Worm (Caenorhabditis elegans): ENCODE data around the gene Y53F4B.17.

- no peak for TF ChIP-seq unc-130 (GFP tag; optimal IDR thresholded peaks at IDR 0.05)
- TF ChIP-seq ama-1 (optimal IDR thresholded peaks at IDR 0.05) = no peak
- no peak for TF ChIP-seq ama-1 (GFP tag; optimal IDR thresholded peaks at IDR 0.05)
- TF ChIP-seq T07F8.4 (tag; optimal IDR thresholded peaks at IDR 0.05) = no peak
- no peak for TF ChIP-seq ceh-91 (GFP tag; IDR thresholded peaks at IDR 0.05)
- TF ChIP-seq aptf-3 (GFP tag; IDR thresholded peaks at IDR 0.05) = no peak
- no peak for TF ChIP-seq fkh-3 (tag; optimal IDR thresholded peaks at IDR 0.05)
- TF ChIP-seq ets-4 (GFP tag; optimal IDR thresholded peaks at IDR 0.05) = no peak
- TF ChIP-seq Y56A3A.18 (GFP tag; IDR thresholded peaks at IDR 0.05) = no peak
- no peak for TF ChIP-seq nhr-120 (GFP tag; IDR thresholded peaks at IDR 0.05)
- TF ChIP-seq F57A8.1 (GFP tag; optimal IDR thresholded peaks at IDR 0.05) = no peak
- TF ChIP-seq dpl-1 (GFP tag; optimal IDR thresholded peaks at IDR 0.05) = no peak
- no peak for TF ChIP-seq snpc-4 (GFP tag; optimal IDR thresholded peaks at IDR 0.05)
- TF ChIP-seq snpc-4 (tag; optimal IDR thresholded peaks at IDR 0.05) = no peak
These were observed 25.7 kb downstream of the Y53F4B.17 start, which contains the start of gene Y53F4B.20 for ce11 chrII:15084170-15084569.

Measured in whole organism, young adult.